Worm (Caenorhabditis elegans) whole organism, early embryonic: ENCODE measurements around the gene acs-20.
A peak's percentile ranks its signal among the peaks of the same experiment; 100 is the strongest.

Experiments
- B0310.2 ChIP-seq: sonication (generic microtip); optimal IDR thresholded peaks from 2 replicates; lab custom pipeline; 2016; ENCODE audit warnings: mild to moderate bottlenecking, missing genetic modification characterization, missing compliant biosample characterization
- F13C5.2 ChIP-seq: sonication (generic microtip); optimal IDR thresholded peaks from 2 replicates; lab custom pipeline; 2017; ENCODE audit warnings: mild to moderate bottlenecking, missing genetic modification characterization, inconsistent platforms, missing compliant biosample characterization
- aly-1 ChIP-seq: sonication (generic microtip); optimal IDR thresholded peaks from 2 replicates; lab custom pipeline; 2016; ENCODE audit warnings: missing genetic modification characterization, missing compliant biosample characterization
- ama-1 ChIP-seq: fragments of 150-350 bp; optimal IDR thresholded peaks from 2 replicates; lab custom pipeline; 2014
- ceh-13 ChIP-seq: fragments of 200-800 bp; sonication (Bioruptor generic); optimal IDR thresholded peaks from 2 replicates; lab custom pipeline; 2018; ENCODE audit warnings: mild to moderate bottlenecking, missing genetic modification characterization, missing compliant biosample characterization
- ceh-36 ChIP-seq: sonication (generic microtip); optimal IDR thresholded peaks from 2 replicates; lab custom pipeline; 2016; ENCODE audit warnings: missing genetic modification characterization, inconsistent platforms, missing compliant biosample characterization
- ets-7 ChIP-seq: sonication (generic microtip); optimal IDR thresholded peaks from 2 replicates; lab custom pipeline; 2016; ENCODE audit warnings: missing genotype, missing genetic modification characterization, missing compliant biosample characterization
- flt-1 ChIP-seq: fragments of 200-800 bp; sonication (Bioruptor generic); IDR thresholded peaks from 2 replicates; pipeline ENCODE4 v1.3.6; 2022; ENCODE audit warnings: missing genetic modification characterization, missing compliant biosample characterization
- hmbx-1 ChIP-seq: sonication (generic microtip); optimal IDR thresholded peaks from 2 replicates; lab custom pipeline; 2016; ENCODE audit warnings: mild to moderate bottlenecking, missing genetic modification characterization, missing compliant biosample characterization
- hmg-4 ChIP-seq: fragments of 200-800 bp; sonication (Bioruptor generic); optimal IDR thresholded peaks from 2 replicates; lab custom pipeline; 2018; ENCODE audit warnings: mild to moderate bottlenecking, missing genetic modification characterization, missing compliant biosample characterization
- hnd-1 ChIP-seq: sonication (generic microtip); optimal IDR thresholded peaks from 2 replicates; lab custom pipeline; 2016; ENCODE audit warnings: missing genetic modification characterization, missing compliant biosample characterization
- pes-1 ChIP-seq: fragments of 200-800 bp; sonication (Bioruptor generic); IDR thresholded peaks from 2 replicates; pipeline ENCODE4 v1.3.6; 2022; ENCODE audit warnings: missing genetic modification reagents, missing genetic modification characterization, missing compliant biosample characterization
- scrt-1 ChIP-seq: fragments of 200-800 bp; sonication (Bioruptor generic); IDR thresholded peaks from 2 replicates; pipeline ENCODE4 v1.3.6; 2022; ENCODE audit warnings: missing genetic modification characterization, missing compliant biosample characterization
- sea-1 ChIP-seq: fragments of 200-800 bp; sonication (Bioruptor generic); conservative IDR thresholded peaks from 2 replicates; pipeline ENCODE4 v1.3.6; 2022; ENCODE audit warnings: missing genetic modification characterization, missing compliant biosample characterization
- tbx-11 ChIP-seq: fragments of 200-800 bp; sonication (Bioruptor generic); IDR thresholded peaks from 2 replicates; pipeline ENCODE4 v1.3.6; 2022; ENCODE audit warnings: missing genetic modification characterization, missing compliant biosample characterization
- tbx-37 ChIP-seq: fragments of 200-800 bp; sonication (Bioruptor generic); conservative IDR thresholded peaks from 2 replicates; pipeline ENCODE4 v1.3.6; 2022; ENCODE audit warnings: missing genetic modification reagents, missing genetic modification characterization, missing compliant biosample characterization
- tra-4 ChIP-seq: sonication (generic microtip); optimal IDR thresholded peaks from 2 replicates; lab custom pipeline; 2017; ENCODE audit warnings: missing genetic modification characterization, missing compliant biosample characterization

Gene acs-20

ce11 chrIV:12408625-12409024, 10.1 kb upstream of the acs-20 start, which contains the start of gene dsb-1:
Gene dsb-1, plus strand, starts transcription at chrIV:12408925.
- TF ChIP-seq ets-7 (tag; lab: Kevin White, UChicago) (no peak), hmbx-1 (tag; lab: Kevin White, UChicago) (no peak), hnd-1 (tag; lab: Kevin White, UChicago) (no peak), scrt-1 (no peak), ceh-13 (no peak), hmg-4 (GFP tag; lab: Kevin White, UChicago) (no peak), aly-1 (no peak), tbx-11 (GFP tag; lab: Robert Waterston, UW) (no peak), pes-1 (GFP tag; lab: Robert Waterston, UW) (no peak), ceh-36 (no peak), ama-1 (lab: Kevin White, UChicago) (no peak), B0310.2 (tag; lab: Kevin White, UChicago) (no peak), F13C5.2 (no peak), sea-1 (no peak), flt-1 (GFP tag; lab: Robert Waterston, UW) (no peak), tra-4 (tag; lab: Kevin White, UChicago) (no peak), tbx-37 (GFP tag; lab: Robert Waterston, UW) (no peak)

DNA sequence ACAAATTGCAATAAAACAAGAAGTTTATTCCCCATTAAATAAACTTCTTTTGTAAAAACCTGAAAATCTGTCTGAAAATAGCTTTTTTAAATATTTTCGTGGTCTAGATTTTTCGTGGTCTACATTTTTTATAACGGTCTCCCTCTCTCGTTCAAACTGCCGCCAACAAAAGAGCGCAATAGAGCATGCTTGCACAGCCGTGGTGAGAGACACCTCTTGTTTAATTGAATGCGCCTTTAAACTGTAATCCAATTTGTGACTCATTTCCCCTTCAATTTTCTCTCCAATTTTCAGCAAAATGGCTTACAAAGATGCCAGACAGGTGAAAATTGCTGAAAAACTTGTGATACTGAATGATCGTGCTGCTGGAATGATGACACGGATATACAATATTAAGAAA, 5.6 kb upstream of the acs-20 start, which contains the start of gene gex-3:
gex-3 (plus strand) TSS at position 295 of the 400 bp plus-strand sequence.
- TF ChIP-seq aly-1 (no peak), hmg-4 (GFP tag; lab: Kevin White, UChicago) (peak; percentile 29), F13C5.2 (peak; percentile 52)

DNA sequence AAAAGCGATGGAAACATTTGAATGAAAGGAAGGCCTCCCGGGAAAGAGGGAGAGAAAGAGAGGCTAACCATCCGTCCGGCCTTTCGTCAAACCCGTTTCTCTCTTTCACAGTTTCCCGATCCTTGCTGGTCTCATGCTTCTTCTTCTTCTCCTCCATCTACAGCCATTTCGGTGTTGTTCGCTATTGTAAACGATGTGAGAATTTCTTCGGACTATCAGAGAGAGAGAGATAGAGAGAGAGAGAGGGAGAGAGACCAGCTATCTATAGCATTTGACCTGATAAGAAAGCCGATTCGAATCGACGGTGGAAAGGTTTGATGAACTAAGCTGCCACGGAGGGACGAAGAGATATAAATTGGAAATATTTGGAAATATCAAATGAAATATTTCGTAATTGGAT, 4.9 kb upstream of the acs-20 start:
- TF ChIP-seq tbx-37 (GFP tag; lab: Robert Waterston, UW) (no peak), sea-1 (no peak), tra-4 (tag; lab: Kevin White, UChicago) (no peak), ets-7 (tag; lab: Kevin White, UChicago) (no peak), pes-1 (GFP tag; lab: Robert Waterston, UW) (no peak)

DNA sequence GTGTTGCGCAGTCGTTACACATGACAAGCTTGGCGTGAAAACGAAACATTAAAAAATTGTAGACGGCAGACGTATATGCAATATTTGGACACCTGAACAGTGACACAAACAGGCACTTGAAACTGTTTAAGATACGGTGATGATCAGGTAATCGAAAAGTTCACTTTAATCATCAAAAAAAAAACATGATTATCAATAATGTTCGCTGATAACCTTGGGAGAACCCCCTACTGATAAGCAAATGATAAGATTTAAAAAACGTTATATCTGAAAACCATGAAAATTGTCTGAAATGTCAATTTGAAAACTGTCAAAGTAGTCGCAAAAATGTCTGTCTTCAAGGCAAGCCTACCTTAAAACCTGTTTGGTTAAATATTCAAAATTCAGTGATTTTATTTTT, 1.5 kb upstream of the acs-20 start:
- TF ChIP-seq ama-1 (lab: Kevin White, UChicago) (no peak), scrt-1 (no peak), flt-1 (GFP tag; lab: Robert Waterston, UW) (no peak), hmg-4 (GFP tag; lab: Kevin White, UChicago) (no peak)

- TF ChIP-seq hmbx-1 (tag; lab: Kevin White, UChicago) (no peak), scrt-1 (no peak), sea-1 (no peak), ets-7 (tag; lab: Kevin White, UChicago) (no peak), pes-1 (GFP tag; lab: Robert Waterston, UW) (no peak), flt-1 (GFP tag; lab: Robert Waterston, UW) (no peak), ceh-36 (no peak), aly-1 (no peak), tbx-37 (GFP tag; lab: Robert Waterston, UW) (no peak), tra-4 (tag; lab: Kevin White, UChicago) (no peak), hmg-4 (GFP tag; lab: Kevin White, UChicago) (no peak)
Measured at ce11 chrIV:12396645-12397258, 1.8 kb downstream of the acs-20 start.

DNA sequence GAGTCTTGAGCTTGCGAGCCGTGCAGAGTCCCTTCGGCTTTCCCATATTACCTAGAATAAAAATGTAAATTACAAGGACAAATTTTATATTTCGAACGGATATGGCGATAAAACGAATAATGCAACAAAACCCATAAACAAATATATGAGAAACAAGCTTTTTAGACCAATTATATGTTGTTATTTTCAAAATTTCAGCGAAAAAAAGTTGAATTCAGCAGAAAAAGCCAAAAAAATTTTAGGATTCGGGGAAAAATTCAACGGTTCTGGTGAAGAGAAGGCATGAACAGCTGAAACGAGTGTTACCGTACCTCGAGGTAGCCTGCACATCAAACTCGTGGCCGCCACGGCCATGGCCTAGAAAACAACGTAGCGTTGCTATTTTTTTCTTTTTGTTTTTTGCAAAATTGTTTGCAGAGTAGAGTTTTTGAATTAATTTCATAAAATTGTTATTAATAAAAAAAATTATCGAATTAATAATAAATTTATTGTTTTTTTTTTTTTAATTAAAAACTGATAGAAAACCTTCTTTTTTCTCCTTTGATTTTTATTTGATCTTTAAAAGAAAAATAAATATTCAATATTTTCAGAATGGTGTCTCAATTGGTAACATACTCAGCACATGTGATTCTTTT, 7.4 kb downstream of the acs-20 start, which contains the start of the genes rps-23 and dpm-3:
rps-23 (minus strand) TSS at position 51 of the 635 bp plus-strand sequence.
dpm-3 (plus strand) TSS at position 585 of the 635 bp plus-strand sequence.
- no peak; the same call in 1 of the 2 replicates for TF ChIP-seq sea-1
- peak; percentile 83 for TF ChIP-seq tbx-37 (GFP tag; lab: Robert Waterston, UW)
- no peak for TF ChIP-seq scrt-1
- no peak for TF ChIP-seq ets-7 (tag; lab: Kevin White, UChicago)
- peak; percentile 15 for TF ChIP-seq B0310.2 (tag; lab: Kevin White, UChicago)
- peak; percentile 83 for TF ChIP-seq pes-1 (GFP tag; lab: Robert Waterston, UW)
- no peak for TF ChIP-seq hmbx-1 (tag; lab: Kevin White, UChicago)
- no peak for TF ChIP-seq ceh-13
- TF ChIP-seq aly-1 = no peak
- TF ChIP-seq F13C5.2 = peak; percentile 52
- no peak for TF ChIP-seq ama-1 (lab: Kevin White, UChicago)
- TF ChIP-seq tra-4 (tag; lab: Kevin White, UChicago) = no peak
- peak; percentile 11 for TF ChIP-seq hnd-1 (tag; lab: Kevin White, UChicago)
- peak; percentile 29 for TF ChIP-seq hmg-4 (GFP tag; lab: Kevin White, UChicago)
- peak; percentile 2 for TF ChIP-seq ceh-36
- peak; percentile 59 for TF ChIP-seq flt-1 (GFP tag; lab: Robert Waterston, UW)
- TF ChIP-seq tbx-11 (GFP tag; lab: Robert Waterston, UW) = peak; percentile 57; the same call in 1 of the 2 replicates

DNA sequence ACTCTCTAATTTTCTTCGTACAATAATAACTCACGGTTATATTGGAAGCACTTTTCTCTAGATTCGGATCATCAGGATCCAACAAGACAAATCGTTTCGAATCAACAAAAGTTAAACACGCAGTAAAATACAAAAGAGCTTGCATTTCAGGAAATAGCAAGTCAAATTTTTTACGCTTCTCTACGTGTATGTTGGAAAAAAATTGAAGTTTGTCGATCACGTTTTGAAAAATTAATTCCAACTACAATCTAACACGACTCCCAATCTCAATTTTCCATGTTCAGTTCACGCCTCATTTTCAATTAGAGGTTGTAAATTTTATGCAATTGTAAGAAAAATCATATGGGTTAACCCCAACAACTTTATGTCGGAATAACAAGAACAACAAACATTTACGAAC, 8.6 kb downstream of the acs-20 start, which contains the start of gene spe-45:
spe-45 (minus strand) TSS at position 145 of the 400 bp plus-strand sequence.
- TF ChIP-seq sea-1 = no peak
- TF ChIP-seq ceh-36 = no peak
- no peak for TF ChIP-seq pes-1 (GFP tag; lab: Robert Waterston, UW)

DNA sequence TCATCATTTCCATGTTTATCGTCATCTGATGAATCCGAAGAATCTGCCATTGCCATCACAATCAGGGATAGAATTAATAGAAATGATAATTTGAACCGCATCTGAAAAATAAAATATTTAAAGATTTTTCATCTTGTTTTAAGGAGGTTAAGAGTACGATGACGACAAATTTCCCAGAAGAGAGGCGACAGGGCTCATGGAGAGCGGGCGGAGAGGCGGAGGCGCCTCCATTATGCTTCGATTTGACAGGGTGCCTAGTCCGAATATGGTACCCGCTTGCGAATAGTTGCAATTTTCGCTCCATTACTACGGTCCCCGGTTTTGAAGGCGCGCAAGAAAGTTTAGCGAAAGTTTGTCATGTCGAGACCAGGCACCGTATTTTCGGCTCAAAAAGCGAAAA, 13.4 kb downstream of the acs-20 start, which contains the start of gene F28D1.6:
F28D1.6 (minus strand) TSS at position 101 of the 400 bp plus-strand sequence.
- TF ChIP-seq sea-1 (no peak), scrt-1 (no peak), F13C5.2 (no peak), aly-1 (no peak), flt-1 (GFP tag; lab: Robert Waterston, UW) (no peak), ceh-13 (no peak), ets-7 (tag; lab: Kevin White, UChicago) (no peak), ama-1 (lab: Kevin White, UChicago) (no peak), hmg-4 (GFP tag; lab: Kevin White, UChicago) (no peak), B0310.2 (tag; lab: Kevin White, UChicago) (no peak), pes-1 (GFP tag; lab: Robert Waterston, UW) (no peak), hnd-1 (tag; lab: Kevin White, UChicago) (no peak), tbx-37 (GFP tag; lab: Robert Waterston, UW) (no peak), tra-4 (tag; lab: Kevin White, UChicago) (no peak), hmbx-1 (tag; lab: Kevin White, UChicago) (no peak), ceh-36 (no peak)
